Fruit fly (Drosophila melanogaster) whole organism, prepupa: ENCODE results near the gene mxt.

Experiments
- CG10669 ChIP-seq: fragments of 200-800 bp; sonication (Bioruptor generic); optimal IDR thresholded peaks from 3 replicates; lab custom pipeline; 2018; ENCODE audit warnings: missing biosample characterization, mild to moderate bottlenecking, missing genetic modification characterization, moderate library complexity
- CG4318 ChIP-seq: fragments of 200-800 bp; sonication (Bioruptor generic); optimal IDR thresholded peaks from 3 replicates; lab custom pipeline; 2017; ENCODE audit warnings: missing biosample characterization, mild to moderate bottlenecking, missing genetic modification characterization
- Ets96B ChIP-seq: fragments of 200-800 bp; optimal IDR thresholded peaks from 2 replicates; lab custom pipeline; 2019; ENCODE audit warnings: missing biosample characterization, mild to moderate bottlenecking, missing genetic modification characterization, moderate library complexity
- Lpt ChIP-seq: fragments of 200-800 bp; sonication (Bioruptor generic); optimal IDR thresholded peaks from 3 replicates; lab custom pipeline; 2016; ENCODE audit warnings: missing biosample characterization, missing genetic modification characterization
- Smox ChIP-seq: fragments of 200-800 bp; sonication (Bioruptor generic); optimal IDR thresholded peaks from 3 replicates; lab custom pipeline; 2016; ENCODE audit warnings: missing biosample characterization, missing genetic modification characterization
- cyc ChIP-seq: fragments of 200-800 bp; sonication (Bioruptor generic); optimal IDR thresholded peaks from 3 replicates; lab custom pipeline; 2016; ENCODE audit warnings: missing biosample characterization, missing genetic modification characterization
- dac ChIP-seq: fragments of 200-800 bp; sonication (Bioruptor generic); optimal IDR thresholded peaks from 2 replicates; lab custom pipeline; 2017; ENCODE audit warnings: missing biosample characterization, mild to moderate bottlenecking, missing genetic modification characterization
- svp ChIP-seq: fragments of 200-800 bp; sonication (Bioruptor generic); peaks from one replicate; lab custom pipeline; 2016; ENCODE audit warnings: missing biosample characterization, missing genetic modification characterization

DNA sequence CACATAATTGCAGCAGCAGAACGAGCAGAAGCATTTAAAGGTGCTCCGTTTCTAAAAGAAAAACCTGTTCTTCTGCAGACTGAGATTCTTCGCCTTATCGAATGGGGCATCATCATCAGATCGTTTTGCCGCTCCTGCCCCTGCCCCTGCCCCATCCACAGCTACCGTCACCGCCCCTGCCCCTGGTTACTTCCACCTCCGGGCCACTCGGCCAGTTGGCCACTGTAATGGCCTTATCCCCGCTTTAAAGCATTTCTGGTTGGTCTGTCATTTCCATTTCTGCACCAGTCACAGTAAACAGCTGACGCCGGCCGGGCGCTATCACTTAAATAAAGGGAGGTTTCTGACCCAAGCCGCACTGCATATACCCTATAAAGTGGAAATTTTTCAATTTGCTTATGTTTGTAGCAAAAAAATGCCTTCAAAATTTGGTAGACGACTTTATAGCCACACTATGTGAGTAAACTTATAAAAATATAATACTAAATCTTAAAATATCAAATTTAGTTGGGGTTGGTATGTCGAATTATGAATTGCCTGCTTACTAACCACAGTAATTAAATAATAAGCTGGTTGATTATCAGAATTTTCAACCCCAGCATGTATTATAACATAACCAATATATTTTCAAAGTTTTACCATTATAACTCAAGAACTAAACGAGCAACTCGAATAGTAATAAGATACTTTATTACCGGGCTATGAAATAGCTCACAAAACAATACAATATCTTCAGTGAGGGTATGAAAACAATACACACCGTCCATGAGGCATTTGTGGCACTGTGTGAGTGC lies 36.2 kb downstream of the mxt start:
- TF ChIP-seq CG10669 (GFP tag; lab: Kevin White, UChicago) (peak; percentile 58), Lpt (GFP tag; lab: Kevin White, UChicago) (no peak), Smox (GFP tag; lab: Kevin White, UChicago) (peak; percentile 65), CG4318 (GFP tag; lab: Kevin White, UChicago) (peak; percentile 69), cyc (peak; percentile 49), Ets96B (tag; lab: Kevin White, UChicago) (peak; percentile 52), dac (peak; percentile 7), svp (GFP tag; lab: Kevin White, UChicago) (no peak)
